Worm (Caenorhabditis elegans): ENCODE measurements around the gene srz-42.

Gene srz-42

DNA sequence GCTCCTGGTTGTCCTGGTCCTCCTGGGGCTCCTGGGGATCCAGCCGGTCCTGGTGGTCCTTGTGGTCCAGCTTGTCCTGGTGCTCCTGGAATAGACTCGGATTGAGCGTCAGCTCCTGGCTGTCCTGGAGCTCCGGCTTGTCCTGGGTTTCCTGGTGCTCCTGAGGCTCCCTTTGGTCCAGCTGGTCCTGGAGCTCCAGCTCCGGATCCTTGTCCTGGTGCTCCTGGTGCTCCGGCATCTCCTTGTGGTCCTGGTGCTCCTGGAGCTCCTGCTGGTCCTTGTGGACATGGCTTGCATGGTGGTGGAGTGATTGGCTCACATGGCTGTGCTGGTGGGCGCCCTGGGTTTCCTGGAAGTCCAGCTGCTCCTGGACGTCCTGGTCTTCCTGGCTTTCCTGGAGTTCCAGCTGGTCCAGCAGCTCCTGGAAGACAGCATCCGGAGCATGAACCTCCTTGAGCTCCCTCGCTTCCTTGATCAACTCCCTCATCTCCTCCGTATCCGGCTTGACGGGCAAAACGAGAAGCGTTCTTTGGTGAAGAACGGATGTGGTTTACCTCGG lies 30.6 kb upstream of the srz-42 start:
- TF ChIP-seq skn-1 (tag; optimal IDR thresholded peaks at IDR 0.05), result no peak
- TF ChIP-seq nhr-6 (tag; optimal IDR thresholded peaks at IDR 0.05), result no peak
- TF ChIP-seq alr-1 (tag; optimal IDR thresholded peaks at IDR 0.05), result no peak
- TF ChIP-seq egl-27 (tag; optimal IDR thresholded peaks at IDR 0.05), result no peak
- TF ChIP-seq zag-1 (tag; optimal IDR thresholded peaks at IDR 0.05), result no peak
- TF ChIP-seq mdl-1 (tag; optimal IDR thresholded peaks at IDR 0.05), result no peak
- TF ChIP-seq ztf-1 (GFP tag; conservative IDR thresholded peaks at IDR 0.05), result no peak
- TF ChIP-seq ztf-4 (tag; optimal IDR thresholded peaks at IDR 0.05), result no peak
- no peak for TF ChIP-seq nhr-23 (tag; optimal IDR thresholded peaks at IDR 0.05)
- TF ChIP-seq mab-5 (tag; optimal IDR thresholded peaks at IDR 0.05), result no peak
- TF ChIP-seq Y55F3AM.14 (GFP tag; optimal IDR thresholded peaks at IDR 0.05), result no peak

DNA sequence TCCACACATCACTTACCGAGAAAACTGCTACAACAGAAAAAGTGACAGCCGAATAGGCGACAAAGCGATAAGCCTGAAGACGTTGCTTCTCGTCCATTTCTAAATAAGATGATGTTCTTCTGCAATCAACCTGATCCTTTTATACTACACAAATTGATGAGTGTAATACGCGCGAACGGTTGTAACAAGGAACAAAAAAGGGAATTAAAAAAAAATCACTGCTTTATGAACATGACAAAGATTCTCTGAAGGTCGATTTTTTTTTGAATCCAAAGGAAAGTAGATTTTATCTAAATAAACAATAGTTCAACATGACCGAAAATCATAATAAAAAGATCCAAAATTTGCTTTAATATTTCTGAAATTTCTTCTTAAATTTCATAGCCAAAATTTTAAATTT lies 29.9 kb upstream of the srz-42 start, which contains the start of gene col-133:
Gene col-133 (minus strand): TSS at position 101 of the 400 bp plus-strand sequence.
- TF ChIP-seq egl-27 (tag; optimal IDR thresholded peaks at IDR 0.05) (no peak), nhr-25 (tag; optimal IDR thresholded peaks at IDR 0.05) (no peak), mbf-1 (tag; optimal IDR thresholded peaks at IDR 0.05) (no peak), unc-39 (tag; optimal IDR thresholded peaks at IDR 0.05) (no peak), snpc-4 (tag; optimal IDR thresholded peaks at IDR 0.05) (no peak), blmp-1 (tag; optimal IDR thresholded peaks at IDR 0.05; ENCODE audit: insufficient read depth) (no peak), R02D3.7 (tag; optimal IDR thresholded peaks at IDR 0.05) (no peak), zag-1 (tag; optimal IDR thresholded peaks at IDR 0.05) (no peak), lin-11 (tag; optimal IDR thresholded peaks at IDR 0.05) (no peak), unc-55 (GFP tag; optimal IDR thresholded peaks at IDR 0.05) (no peak), nhr-12 (tag; optimal IDR thresholded peaks at IDR 0.05) (no peak), nhr-21 (tag; optimal IDR thresholded peaks at IDR 0.05) (no peak), lsy-2 (tag; optimal IDR thresholded peaks at IDR 0.05) (no peak), peb-1 (tag; optimal IDR thresholded peaks at IDR 0.05) (no peak)

DNA sequence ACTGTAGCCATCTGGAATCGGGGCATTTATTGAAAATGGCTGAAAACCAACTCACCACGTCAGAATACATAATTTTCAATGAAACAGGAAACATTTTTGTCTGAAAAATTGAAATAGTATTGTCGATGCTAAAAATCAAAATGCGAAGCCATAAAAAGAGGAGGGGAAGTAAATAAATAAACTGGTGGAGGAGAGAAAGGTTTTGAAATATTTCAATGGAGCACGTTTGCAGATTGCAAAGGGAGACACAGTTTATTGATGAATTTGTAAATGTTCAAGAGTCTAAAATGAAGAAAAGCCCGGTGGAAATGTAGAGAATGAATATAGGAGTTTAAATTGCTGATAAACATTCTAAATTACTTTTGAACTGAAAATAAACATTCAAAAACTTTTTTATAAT lies 26.1 kb upstream of the srz-42 start, which contains the start of gene F52B11.5:
Gene F52B11.5 (minus strand): TSS at position 178 of the 400 bp plus-strand sequence.
- TF ChIP-seq unc-55 (GFP tag; optimal IDR thresholded peaks at IDR 0.05) (peak; percentile 65), nhr-6 (tag; optimal IDR thresholded peaks at IDR 0.05) (no peak), mbf-1 (tag; optimal IDR thresholded peaks at IDR 0.05) (no peak), mab-5 (tag; optimal IDR thresholded peaks at IDR 0.05) (no peak), F13H6.1 (tag; optimal IDR thresholded peaks at IDR 0.05) (no peak), fos-1 (tag; optimal IDR thresholded peaks at IDR 0.05) (peak; percentile 35), skn-1 (tag; optimal IDR thresholded peaks at IDR 0.05) (no peak), C34F6.9 (tag; optimal IDR thresholded peaks at IDR 0.05) (peak; percentile 62), crh-2 (tag; optimal IDR thresholded peaks at IDR 0.05) (peak; percentile 22), nhr-129 (tag; optimal IDR thresholded peaks at IDR 0.05) (peak; percentile 71)

DNA sequence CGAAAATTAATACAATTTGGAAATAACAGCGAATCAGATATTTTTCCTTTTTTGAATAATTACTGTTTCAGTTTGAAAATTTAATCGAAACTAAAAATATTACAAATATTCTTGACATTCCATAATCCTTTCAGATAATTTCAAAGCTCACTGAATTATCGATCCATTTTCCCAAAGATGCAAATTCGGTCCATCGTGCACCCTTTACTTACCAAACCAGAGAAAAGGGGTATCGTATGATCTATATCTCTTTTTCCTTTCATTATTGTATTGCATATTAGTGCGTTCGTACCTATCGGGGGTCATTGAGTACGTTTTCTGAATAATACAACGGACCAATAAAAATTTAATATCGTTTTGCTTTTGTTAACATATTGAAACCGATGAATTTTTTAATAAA lies 24.4 kb upstream of the srz-42 start:
- TF ChIP-seq dmd-4 (tag; optimal IDR thresholded peaks at IDR 0.05), result no peak
- TF ChIP-seq nhr-6 (tag; optimal IDR thresholded peaks at IDR 0.05), result no peak
- no peak for TF ChIP-seq lin-13 (GFP tag; optimal IDR thresholded peaks at IDR 0.05)
- TF ChIP-seq mbf-1 (tag; optimal IDR thresholded peaks at IDR 0.05), result no peak
- TF ChIP-seq Y55F3AM.14 (GFP tag; optimal IDR thresholded peaks at IDR 0.05), result no peak
- TF ChIP-seq nhr-129 (tag; optimal IDR thresholded peaks at IDR 0.05), result no peak
- no peak for TF ChIP-seq nhr-77 (tag; optimal IDR thresholded peaks at IDR 0.05)
- no peak for TF ChIP-seq ceh-82 (tag; optimal IDR thresholded peaks at IDR 0.05)
- TF ChIP-seq mdl-1 (tag; optimal IDR thresholded peaks at IDR 0.05), result no peak
- TF ChIP-seq ztf-11 (tag; optimal IDR thresholded peaks at IDR 0.05), result no peak
- TF ChIP-seq lsy-2 (tag; optimal IDR thresholded peaks at IDR 0.05), result no peak
- no peak for TF ChIP-seq egl-27 (tag; optimal IDR thresholded peaks at IDR 0.05)
- TF ChIP-seq mab-5 (tag; optimal IDR thresholded peaks at IDR 0.05), result no peak
- TF ChIP-seq sma-9 (GFP tag; optimal IDR thresholded peaks at IDR 0.05), result no peak
- no peak for TF ChIP-seq sma-9 (tag; optimal IDR thresholded peaks at IDR 0.05)
- no peak for TF ChIP-seq R02D3.7 (tag; optimal IDR thresholded peaks at IDR 0.05)
- TF ChIP-seq unc-39 (tag; optimal IDR thresholded peaks at IDR 0.05), result no peak
- no peak for TF ChIP-seq ztf-4 (tag; optimal IDR thresholded peaks at IDR 0.05)

DNA sequence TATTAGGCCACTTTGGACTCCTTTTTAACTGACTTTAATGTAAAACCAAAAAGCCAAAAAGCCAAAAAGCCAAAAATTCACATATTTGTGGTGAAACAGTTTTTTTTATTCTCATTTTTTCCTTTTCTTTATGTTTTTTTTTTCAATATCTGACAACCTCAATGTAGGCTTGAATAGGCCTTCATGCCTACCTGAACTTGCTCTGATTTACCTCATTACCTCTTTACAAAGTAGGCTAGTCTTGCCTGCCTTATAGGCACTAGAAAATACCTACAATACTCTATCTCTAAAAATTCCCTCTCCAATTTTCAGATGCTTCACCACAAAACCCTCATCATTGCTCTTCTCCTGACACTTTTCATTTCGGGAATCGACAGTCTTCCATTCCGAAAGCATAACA lies 22.9 kb upstream of the srz-42 start, which contains the start of gene ins-34:
Gene ins-34 (plus strand): TSS at position 301 of the 400 bp plus-strand sequence.
- TF ChIP-seq blmp-1 (tag; optimal IDR thresholded peaks at IDR 0.05; ENCODE audit: insufficient read depth) (no peak), egl-27 (tag; optimal IDR thresholded peaks at IDR 0.05) (no peak), nhr-77 (tag; optimal IDR thresholded peaks at IDR 0.05) (no peak), elt-3 (tag; optimal IDR thresholded peaks at IDR 0.05) (no peak), gmeb-1 (tag; optimal IDR thresholded peaks at IDR 0.05) (no peak), dmd-4 (tag; optimal IDR thresholded peaks at IDR 0.05) (no peak), C34F6.9 (tag; optimal IDR thresholded peaks at IDR 0.05) (no peak), nhr-6 (tag; optimal IDR thresholded peaks at IDR 0.05) (no peak), lin-11 (tag; optimal IDR thresholded peaks at IDR 0.05) (no peak), nhr-129 (tag; optimal IDR thresholded peaks at IDR 0.05) (no peak), ztf-1 (GFP tag; conservative IDR thresholded peaks at IDR 0.05) (no peak), peb-1 (tag; optimal IDR thresholded peaks at IDR 0.05) (no peak), ztf-4 (tag; optimal IDR thresholded peaks at IDR 0.05) (no peak)
